Fruit fly (Drosophila melanogaster) whole organism, embryonic: ENCODE data around the gene CG42674.

Experiments used
- ATbp ChIP-seq: fragments of 200-800 bp; sonication (Bioruptor generic); optimal IDR thresholded peaks from 2 replicates; lab custom pipeline; 2017; ENCODE audit warnings: missing biosample characterization, mild to moderate bottlenecking, missing genetic modification characterization, missing genetic modification reagents
- B-H1 ChIP-seq: fragments of 200-800 bp; sonication (Bioruptor generic); IDR thresholded peaks from 3 replicates; pipeline ENCODE4 v1.3.6; 2022; ENCODE audit warnings: missing biosample characterization, missing genetic modification characterization
- CG10366 ChIP-seq: fragments of 200-800 bp; sonication (Bioruptor generic); IDR thresholded peaks from 2 replicates; pipeline ENCODE4 v1.3.6; 2022; ENCODE audit warnings: missing biosample characterization, missing genetic modification characterization
- CG12236 ChIP-seq: fragments of 200-800 bp; sonication (Bioruptor generic); optimal IDR thresholded peaks from 2 replicates; lab custom pipeline; 2016; ENCODE audit warnings: missing biosample characterization, missing genetic modification characterization
- CG12769 ChIP-seq: fragments of 200-800 bp; sonication (Bioruptor generic); optimal IDR thresholded peaks from 2 replicates; lab custom pipeline; 2019; ENCODE audit warnings: missing biosample characterization, mild to moderate bottlenecking, missing genetic modification characterization, moderate library complexity
- CG13287 ChIP-seq: fragments of 200-800 bp; sonication (Bioruptor generic); IDR thresholded peaks from 2 replicates; pipeline ENCODE4 v1.3.6; 2022; ENCODE audit warnings: missing biosample characterization, missing genetic modification characterization; ENCODE audit not compliant: partially characterized antibody
- CG13894 ChIP-seq: fragments of 200-800 bp; sonication (Bioruptor generic); optimal IDR thresholded peaks from 3 replicates; lab custom pipeline; 2018; ENCODE audit warnings: missing biosample characterization, mild to moderate bottlenecking, missing genetic modification characterization, moderate library complexity
- CG17385 ChIP-seq: fragments of 200-800 bp; sonication (Bioruptor generic); optimal IDR thresholded peaks from 3 replicates; lab custom pipeline; 2018; ENCODE audit warnings: missing biosample characterization, mild to moderate bottlenecking, missing genetic modification characterization
- CG18476 ChIP-seq: fragments of 200-800 bp; sonication (Bioruptor generic); optimal IDR thresholded peaks from 2 replicates; lab custom pipeline; 2016; ENCODE audit warnings: missing biosample characterization, mild to moderate bottlenecking, missing genetic modification characterization
- CG31388 ChIP-seq: fragments of 200-800 bp; sonication (Bioruptor generic); optimal IDR thresholded peaks from 2 replicates; lab custom pipeline; 2016; ENCODE audit warnings: missing biosample characterization, missing genetic modification characterization
- CG31441 ChIP-seq: fragments of 200-800 bp; sonication (Bioruptor generic); IDR thresholded peaks from 2 replicates; pipeline ENCODE4 v1.3.6; 2022; ENCODE audit warnings: missing biosample characterization, missing genetic modification characterization
- CG3163 ChIP-seq: fragments of 200-800 bp; sonication (Bioruptor generic); optimal IDR thresholded peaks from 3 replicates; lab custom pipeline; 2016; ENCODE audit warnings: missing biosample characterization, missing genetic modification characterization
- CG32532 ChIP-seq: fragments of 200-800 bp; sonication (Bioruptor generic); IDR thresholded peaks from 2 replicates; pipeline ENCODE4 v1.3.6; 2022; ENCODE audit warnings: missing biosample characterization, missing genetic modification characterization
- CG34224 ChIP-seq: fragments of 200-800 bp; sonication (Bioruptor generic); IDR thresholded peaks from 3 replicates; pipeline ENCODE4 v1.3.6; 2022; ENCODE audit warnings: missing biosample characterization, missing genetic modification characterization; ENCODE audit not compliant: partially characterized antibody
- CG34422 ChIP-seq: fragments of 200-800 bp; sonication (Bioruptor generic); IDR thresholded peaks from 3 replicates; pipeline ENCODE4 v1.3.6; 2022; ENCODE audit warnings: missing biosample characterization, missing genetic modification characterization
- CG42726 ChIP-seq: fragments of 200-800 bp; sonication (Bioruptor generic); IDR thresholded peaks from 2 replicates; pipeline ENCODE4 v1.3.6; 2022; ENCODE audit warnings: missing biosample characterization, missing genetic modification characterization; ENCODE audit not compliant: partially characterized antibody
- CG4820 ChIP-seq: fragments of 200-800 bp; sonication (Bioruptor generic); optimal IDR thresholded peaks from 3 replicates; lab custom pipeline; 2016; ENCODE audit warnings: missing biosample characterization, missing genetic modification characterization
- CG9215 ChIP-seq: fragments of 200-800 bp; sonication (Bioruptor generic); IDR thresholded peaks from 2 replicates; pipeline ENCODE4 v1.3.6; 2022; ENCODE audit warnings: missing biosample characterization, missing genetic modification characterization
- CG9817 ChIP-seq: fragments of 200-800 bp; sonication (Bioruptor generic); optimal IDR thresholded peaks from 2 replicates; lab custom pipeline; 2018; ENCODE audit warnings: missing biosample characterization, mild to moderate bottlenecking, missing genetic modification characterization, moderate library complexity
- Camta ChIP-seq: fragments of 200-800 bp; sonication (Bioruptor generic); optimal IDR thresholded peaks from 2 replicates; lab custom pipeline; 2016; ENCODE audit warnings: missing biosample characterization, missing genetic modification characterization
- CkIIα-i1 ChIP-seq: fragments of 200-800 bp; sonication (Bioruptor generic); IDR thresholded peaks from 2 replicates; pipeline ENCODE4 v1.3.6; 2022; ENCODE audit warnings: missing biosample characterization, missing genetic modification characterization
- D19B ChIP-seq: fragments of 200-800 bp; sonication (Bioruptor generic); optimal IDR thresholded peaks from 2 replicates; lab custom pipeline; 2017; ENCODE audit warnings: missing biosample characterization, mild to moderate bottlenecking, missing genetic modification characterization
- Dbx ChIP-seq: fragments of 200-800 bp; sonication (Bioruptor generic); IDR thresholded peaks from 3 replicates; pipeline ENCODE4 v1.3.6; 2022; ENCODE audit warnings: missing biosample characterization, missing genetic modification characterization
- Dfd ChIP-seq, 2 experiments: fragments of >200 bp; optimal IDR thresholded peaks; 2 replicates each; lab custom pipeline; 2017; ENCODE audit warnings: missing biosample characterization in 2 of 2, missing genetic modification characterization in 2 of 2
- Dip3 ChIP-seq: fragments of 200-800 bp; sonication (Bioruptor generic); optimal IDR thresholded peaks from 3 replicates; lab custom pipeline; 2016; ENCODE audit warnings: missing biosample characterization, missing genetic modification characterization
- Doc2 ChIP-seq: fragments of 200-800 bp; sonication (Bioruptor generic); IDR thresholded peaks from 2 replicates; pipeline ENCODE4 v1.3.6; 2022; ENCODE audit warnings: missing biosample characterization, missing genetic modification characterization
- Dref ChIP-seq: fragments of 200-800 bp; sonication (Bioruptor generic); IDR thresholded peaks from 2 replicates; pipeline ENCODE4 v1.3.6; 2022; ENCODE audit warnings: missing biosample characterization, missing genetic modification characterization
- GATAe ChIP-seq: fragments of 200-800 bp; sonication (Bioruptor generic); conservative IDR thresholded peaks from 2 replicates; pipeline ENCODE4 v1.3.6; 2022; ENCODE audit warnings: missing biosample characterization, missing genetic modification characterization
- H15 ChIP-seq: fragments of 200-800 bp; sonication (Bioruptor generic); IDR thresholded peaks from 3 replicates; pipeline ENCODE4 v1.3.6; 2022; ENCODE audit warnings: missing biosample characterization, missing genetic modification characterization
- HLH4C ChIP-seq: fragments of 200-800 bp; sonication (Bioruptor generic); IDR thresholded peaks from 3 replicates; pipeline ENCODE4 v1.3.6; 2022; ENCODE audit warnings: missing biosample characterization, missing genetic modification characterization; ENCODE audit not compliant: partially characterized antibody
- Kr ChIP-seq: fragments of 200-800 bp; sonication (Bioruptor generic); optimal IDR thresholded peaks from 2 replicates; lab custom pipeline; 2017; ENCODE audit warnings: missing biosample characterization, mild to moderate bottlenecking, missing genetic modification characterization
- Nf-YC ChIP-seq: fragments of 200-800 bp; optimal IDR thresholded peaks from 3 replicates; lab custom pipeline; 2019; ENCODE audit warnings: missing biosample characterization, mild to moderate bottlenecking, missing genetic modification characterization, moderate library complexity
- PHDP ChIP-seq: fragments of 200-800 bp; sonication (Bioruptor generic); optimal IDR thresholded peaks from 3 replicates; lab custom pipeline; 2018; ENCODE audit warnings: missing biosample characterization, mild to moderate bottlenecking, missing genetic modification characterization, moderate library complexity
- Sox102F ChIP-seq: fragments of 200-800 bp; sonication (Bioruptor generic); optimal IDR thresholded peaks from 2 replicates; lab custom pipeline; 2018; ENCODE audit warnings: missing biosample characterization, mild to moderate bottlenecking, missing genetic modification characterization, moderate library complexity
- abd-A ChIP-seq: fragments of 200-800 bp; sonication (Bioruptor generic); optimal IDR thresholded peaks from 3 replicates; lab custom pipeline; 2019; ENCODE audit warnings: missing biosample characterization, mild to moderate bottlenecking, missing genetic modification characterization, moderate library complexity
- disco-r ChIP-seq: fragments of 200-800 bp; sonication (Bioruptor generic); optimal IDR thresholded peaks from 2 replicates; lab custom pipeline; 2016; ENCODE audit warnings: missing biosample characterization, missing genetic modification characterization
- en ChIP-seq: fragments of 200-800 bp; sonication (Bioruptor generic); optimal IDR thresholded peaks from 2 replicates; lab custom pipeline; 2016; ENCODE audit warnings: missing biosample characterization, missing genetic modification characterization
- fu2 ChIP-seq: fragments of 200-800 bp; sonication (Bioruptor generic); optimal IDR thresholded peaks from 2 replicates; lab custom pipeline; 2016; ENCODE audit warnings: missing biosample characterization, missing genetic modification characterization
- hbn ChIP-seq: fragments of 200-800 bp; sonication (Bioruptor generic); IDR thresholded peaks from 2 replicates; pipeline ENCODE4 v1.3.6; 2022; ENCODE audit warnings: missing biosample characterization, missing genetic modification characterization; ENCODE audit not compliant: partially characterized antibody
- hth ChIP-seq: fragments of >200 bp; optimal IDR thresholded peaks from 2 replicates; lab custom pipeline; 2017; ENCODE audit warnings: inconsistent platforms
- jigr1 ChIP-seq: fragments of 200-800 bp; sonication (Bioruptor generic); IDR thresholded peaks from 3 replicates; pipeline ENCODE4 v1.3.6; 2022; ENCODE audit warnings: missing biosample characterization, missing genetic modification characterization
- jumu ChIP-seq: fragments of 200-800 bp; sonication (Bioruptor generic); optimal IDR thresholded peaks from 3 replicates; lab custom pipeline; 2016; ENCODE audit warnings: missing biosample characterization, missing genetic modification characterization
- kay ChIP-seq: fragments of 200-800 bp; sonication (Bioruptor generic); optimal IDR thresholded peaks from 2 replicates; lab custom pipeline; 2016; ENCODE audit warnings: missing biosample characterization, missing genetic modification characterization
- luna ChIP-seq: fragments of 200-800 bp; sonication (Bioruptor generic); optimal IDR thresholded peaks from 2 replicates; lab custom pipeline; 2016; ENCODE audit warnings: missing biosample characterization, missing genetic modification characterization
- maf-S ChIP-seq: fragments of 200-800 bp; sonication (Bioruptor generic); optimal IDR thresholded peaks from 2 replicates; lab custom pipeline; 2016; ENCODE audit warnings: missing biosample characterization, missing genetic modification characterization
- odd ChIP-seq: fragments of 200-800 bp; sonication (Bioruptor generic); optimal IDR thresholded peaks from 2 replicates; lab custom pipeline; 2017; ENCODE audit warnings: missing biosample characterization, mild to moderate bottlenecking, missing genetic modification characterization
- slp2 ChIP-seq: fragments of 200-800 bp; sonication (Bioruptor generic); optimal IDR thresholded peaks from 2 replicates; lab custom pipeline; 2016; ENCODE audit warnings: missing biosample characterization, missing genetic modification characterization
- sqz ChIP-seq: fragments of 200-800 bp; sonication (Bioruptor generic); optimal IDR thresholded peaks from 3 replicates; lab custom pipeline; 2018; ENCODE audit warnings: missing biosample characterization, mild to moderate bottlenecking, missing genetic modification characterization
- ssp ChIP-seq: fragments of 200-800 bp; sonication (Bioruptor generic); IDR thresholded peaks from 2 replicates; pipeline ENCODE4 v1.3.6; 2022; ENCODE audit warnings: missing biosample characterization, missing genetic modification characterization
- stwl ChIP-seq: fragments of 200-800 bp; sonication (Bioruptor generic); optimal IDR thresholded peaks from 3 replicates; lab custom pipeline; 2018; ENCODE audit warnings: missing biosample characterization, mild to moderate bottlenecking, missing genetic modification characterization, moderate library complexity
- tin ChIP-seq: fragments of 200-800 bp; sonication (Bioruptor generic); optimal IDR thresholded peaks from 3 replicates; lab custom pipeline; 2016; ENCODE audit warnings: missing biosample characterization, missing genetic modification characterization
- yki ChIP-seq: fragments of >200 bp; optimal IDR thresholded peaks from 3 replicates; lab custom pipeline; 2018

CG42674 gene

dm6 chr3L:20140589-20141207 is 57.4 kb downstream of the CG42674 start, which contains the start of gene CG7328 (continued):
- no peak for TF ChIP-seq Nf-YC (tag; lab: Kevin White, UChicago)
- no peak for TF ChIP-seq GATAe
- peak; percentile 57 for TF ChIP-seq Sox102F (GFP tag; lab: Kevin White, UChicago)
- TF ChIP-seq slp2, result no peak
- TF ChIP-seq Camta (GFP tag; lab: Kevin White, UChicago), result peak; percentile 4
- TF ChIP-seq Dbx (GFP tag; lab: Robert Waterston, UW), result 0 out of 3 replicates have a peak, but pooled peaks have one; percentile 8
- peak; percentile 12 for TF ChIP-seq CG18476 (GFP tag; lab: Kevin White, UChicago)
- no peak for TF ChIP-seq ssp (GFP tag; lab: Robert Waterston, UW)
- no peak for TF ChIP-seq D19B (GFP tag; lab: Kevin White, UChicago)
- no peak for TF ChIP-seq disco-r (GFP tag; lab: Kevin White, UChicago)
- no peak for TF ChIP-seq CG34224
- no peak for TF ChIP-seq CG34422 (GFP tag; lab: Robert Waterston, UW)
- TF ChIP-seq odd (GFP tag; lab: Kevin White, UChicago), result peak; percentile 33
- peak; percentile 7 for TF ChIP-seq CG12236 (GFP tag; lab: Kevin White, UChicago)
- no peak for TF ChIP-seq stwl
- TF ChIP-seq CG17385 (GFP tag; lab: Kevin White, UChicago), result no peak
- TF ChIP-seq CG12769 (tag; lab: Kevin White, UChicago), result no peak
- peak; percentile 63 for TF ChIP-seq Dip3 (GFP tag; lab: Kevin White, UChicago)
- no peak for TF ChIP-seq B-H1 (GFP tag; lab: Robert Waterston, UW)
- no peak for TF ChIP-seq jigr1 (GFP tag; lab: Robert Waterston, UW)
- TF ChIP-seq yki (lab: Kevin White, UChicago), result no peak
- TF ChIP-seq PHDP (tag; lab: Kevin White, UChicago), result no peak
- no peak for TF ChIP-seq HLH4C (GFP tag; lab: Robert Waterston, UW)
- no peak for TF ChIP-seq CG31441 (GFP tag; lab: Robert Waterston, UW)
- TF ChIP-seq Dref, result no peak
- peak; percentile 30 for TF ChIP-seq fu2
- peak; percentile 18 for TF ChIP-seq maf-S (GFP tag; lab: Kevin White, UChicago)
- TF ChIP-seq CG32532 (GFP tag; lab: Robert Waterston, UW), result peak; percentile 39; the same call in 1 of the 2 replicates
- no peak for TF ChIP-seq CkIIα-i1 (GFP tag; lab: Robert Waterston, UW)
- no peak for TF ChIP-seq hbn
- TF ChIP-seq Dfd (GFP tag; optimal IDR thresholded peaks at IDR 0.05; lab: Kevin White, UChicago), result no peak
- no peak for TF ChIP-seq CG3163
- no peak for TF ChIP-seq luna (GFP tag; lab: Kevin White, UChicago)
- no peak for TF ChIP-seq CG42726 (GFP tag; lab: Robert Waterston, UW)
- peak; percentile 59 for TF ChIP-seq CG9817 (tag; lab: Kevin White, UChicago)
- TF ChIP-seq abd-A (tag; lab: Kevin White, UChicago), result no peak
- peak; percentile 58 for TF ChIP-seq CG10366 (GFP tag; lab: Robert Waterston, UW)
- TF ChIP-seq sqz, result no peak
- TF ChIP-seq en, result no peak
- no peak for TF ChIP-seq H15
- peak; percentile 53 for TF ChIP-seq CG9215
- TF ChIP-seq CG13894 (tag; lab: Kevin White, UChicago), result no peak
- TF ChIP-seq Kr, result no peak
- peak; percentile 32 for TF ChIP-seq ATbp (GFP tag; lab: Kevin White, UChicago)
- no peak for TF ChIP-seq jumu (GFP tag; lab: Kevin White, UChicago)
- no peak for TF ChIP-seq CG31388
- TF ChIP-seq tin (GFP tag; lab: Kevin White, UChicago), result no peak
- TF ChIP-seq Doc2 (GFP tag; lab: Robert Waterston, UW), result no peak
- TF ChIP-seq kay (GFP tag; lab: Kevin White, UChicago), result no peak
- no peak for TF ChIP-seq CG4820 (GFP tag; lab: Kevin White, UChicago)
- TF ChIP-seq hth, result no peak
- TF ChIP-seq CG13287 (GFP tag; lab: Robert Waterston, UW), result no peak
